Worm (Caenorhabditis elegans) whole organism, L1 larva: ENCODE data around the gene D1086.12.

Source experiments
- C34B4.2 ChIP-seq: sonication (generic microtip); optimal IDR thresholded peaks from 2 replicates; lab custom pipeline; 2017; ENCODE audit warnings: mild to moderate bottlenecking, missing genetic modification characterization, missing compliant biosample characterization
- ceh-82 ChIP-seq, 3 experiments: fragments of 150-350 bp in 1 of 3; sonication (generic microtip) in 2 of 3; optimal IDR thresholded peaks; 2 replicates each; lab custom pipeline; 2014 to 2017; ENCODE audit warnings: missing biosample characterization in 3 of 3, missing genetic modification characterization in 3 of 3
- ces-1 ChIP-seq: fragments of 150-350 bp; optimal IDR thresholded peaks from 2 replicates; lab custom pipeline; 2014; ENCODE audit warnings: missing biosample characterization, missing genetic modification reagents, missing genetic modification characterization
- egl-27 ChIP-seq, 2 experiments: fragments of 150-350 bp in 1 of 2; sonication (generic microtip); optimal IDR thresholded peaks; 3 replicates each; lab custom pipeline; 2017 to 2018; ENCODE audit warnings: missing biosample characterization in 2 of 2, missing genetic modification characterization in 2 of 2, missing genetic modification reagents in 2 of 2
- fkh-10 ChIP-seq: sonication (generic microtip); optimal IDR thresholded peaks from 2 replicates; lab custom pipeline; 2017; ENCODE audit warnings: missing biosample characterization, missing genetic modification reagents, missing genetic modification characterization
- mab-9 ChIP-seq: fragments of 200-800 bp; sonication (Bioruptor generic); IDR thresholded peaks from 2 replicates; pipeline ENCODE4 v1.3.6; 2022; ENCODE audit warnings: missing genetic modification reagents, missing genetic modification characterization, missing compliant biosample characterization
- nhr-11 ChIP-seq: fragments of 150-350 bp; optimal IDR thresholded peaks from 2 replicates; lab custom pipeline; 2014; ENCODE audit warnings: missing biosample characterization, missing genetic modification characterization
- nhr-19 ChIP-seq: fragments of 200-800 bp; sonication (Bioruptor generic); conservative IDR thresholded peaks from 2 replicates; pipeline ENCODE4 v1.3.6; 2022; ENCODE audit warnings: missing genetic modification characterization, missing compliant biosample characterization
- nhr-90 ChIP-seq: sonication (generic microtip); optimal IDR thresholded peaks from 2 replicates; lab custom pipeline; 2016; ENCODE audit warnings: mild to moderate bottlenecking, missing genetic modification characterization, missing compliant biosample characterization; ENCODE audit not compliant: poor library complexity
- skn-1 ChIP-seq: fragments of 150-350 bp; optimal IDR thresholded peaks from 2 replicates; lab custom pipeline; 2014; ENCODE audit warnings: missing biosample characterization, missing genetic modification characterization
- unc-62 ChIP-seq: fragments of 150-350 bp; optimal IDR thresholded peaks from 2 replicates; lab custom pipeline; 2014; ENCODE audit warnings: missing biosample characterization, missing genetic modification reagents, missing genetic modification characterization
- ztf-11 ChIP-seq, 2 experiments: sonication (generic microtip); optimal IDR thresholded peaks; 2 replicates each; lab custom pipeline; 2016 to 2017; ENCODE audit warnings: missing genetic modification characterization in 2 of 2, missing biosample characterization in 1 of 2, missing compliant biosample characterization in 1 of 2

ce11 chrV:14067816-14068296 lies 33.1 kb upstream of the D1086.12 start, which contains the start of gene D1086.17:
- TF ChIP-seq nhr-19: no peak
- TF ChIP-seq nhr-11 (tag; lab: Kevin White, UChicago): no peak
- TF ChIP-seq egl-27 (tag; optimal IDR thresholded peaks at IDR 0.05; lab: Kevin White, UChicago): no peak
- TF ChIP-seq fkh-10: no peak
- TF ChIP-seq skn-1 (tag; lab: Kevin White, UChicago): no peak
- no peak for TF ChIP-seq unc-62
- no peak for TF ChIP-seq ceh-82 (tag; optimal IDR thresholded peaks at IDR 0.05; lab: Kevin White, UChicago)
- no peak for TF ChIP-seq nhr-90 (tag; lab: Kevin White, UChicago)
- no peak for TF ChIP-seq C34B4.2 (tag; lab: Kevin White, UChicago)
- no peak for TF ChIP-seq mab-9 (GFP tag; lab: Robert Waterston, UW)
- no peak for TF ChIP-seq ztf-11 (tag; optimal IDR thresholded peaks at IDR 0.05; lab: Kevin White, UChicago)
- no peak for TF ChIP-seq ces-1 (GFP tag; lab: Kevin White, UChicago)
